Fruit fly (Drosophila melanogaster): ENCODE data around the gene Efa6.

The Efa6 gene

DNA sequence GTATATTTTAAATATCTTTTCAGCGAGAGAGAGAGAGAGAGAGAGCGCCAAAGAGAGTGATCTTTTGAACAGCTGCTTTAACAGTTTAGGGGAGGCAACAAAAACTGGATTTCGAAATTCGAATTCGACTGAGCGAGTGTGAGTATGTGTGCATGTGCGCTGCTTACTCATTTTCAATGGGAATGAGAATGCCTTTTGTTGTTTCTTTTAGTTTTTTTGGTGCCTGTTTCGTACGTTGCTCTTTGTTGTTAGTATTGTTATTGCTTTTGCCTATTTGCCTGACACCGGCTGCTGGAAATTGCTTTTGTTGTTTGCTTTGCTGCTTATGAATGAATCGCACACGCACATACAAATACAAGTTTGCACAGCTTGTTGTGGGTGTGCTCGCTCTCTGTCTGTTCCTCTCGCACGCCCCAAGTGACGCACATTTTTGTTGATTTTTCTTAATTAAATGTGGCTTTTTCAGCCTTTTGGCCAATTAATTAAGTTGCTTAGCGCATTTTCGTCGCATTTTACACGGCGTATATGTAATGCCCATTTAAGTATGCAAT, 39.4 kb downstream of the Efa6 start (continued):
- TF ChIP-seq CG11456 (GFP tag; IDR thresholded peaks at IDR 0.05) (no peak), repo (GFP tag; optimal IDR thresholded peaks at IDR 0.05) (peak; percentile 47), CG15011 (GFP tag; optimal IDR thresholded peaks at IDR 0.05) (peak; percentile 62), CG18764 (GFP tag; optimal IDR thresholded peaks at IDR 0.05) (peak; percentile 24), CG8089 (GFP tag; optimal IDR thresholded peaks at IDR 0.05) (no peak), Ets65A (GFP tag) (no peak), CG12942 (GFP tag; optimal IDR thresholded peaks at IDR 0.05) (peak; percentile 3), CG7372 (GFP tag; IDR thresholded peaks at IDR 0.05) (no peak), klu (GFP tag; IDR thresholded peaks at IDR 0.05) (peak; percentile 40; the same call in 1 of the 2 replicates), Deaf1 (tag; optimal IDR thresholded peaks at IDR 0.05) (no peak), Hsf (GFP tag; optimal IDR thresholded peaks at IDR 0.05) (no peak), pzg (GFP tag; optimal IDR thresholded peaks at IDR 0.05) (no peak), CG6683 (GFP tag; optimal IDR thresholded peaks at IDR 0.05) (peak; percentile 59), zen (tag; optimal IDR thresholded peaks at IDR 0.05) (no peak), Dp (GFP tag; optimal IDR thresholded peaks at IDR 0.05) (no peak), zfh1 (GFP tag; IDR thresholded peaks at IDR 0.05) (peak; percentile 34; the same call in 1 of the 3 replicates), Lpt (GFP tag; optimal IDR thresholded peaks at IDR 0.05) (no peak), CG1647 (GFP tag; optimal IDR thresholded peaks at IDR 0.05) (no peak), CG2678 (tag; optimal IDR thresholded peaks at IDR 0.05) (peak; percentile 63), CG6272 (GFP tag; IDR thresholded peaks at IDR 0.05) (no peak), CG6175 (GFP tag; IDR thresholded peaks at IDR 0.05) (no peak), CG2116 (GFP tag; optimal IDR thresholded peaks at IDR 0.05) (peak; percentile 11), CG3163 (GFP tag; optimal IDR thresholded peaks at IDR 0.05) (peak; percentile 45), Nf-YA (GFP tag; IDR thresholded peaks at IDR 0.05) (peak; percentile 56; the same call in 1 of the 2 replicates), z (GFP tag; IDR thresholded peaks at IDR 0.05) (no peak), HHEX (GFP tag; optimal IDR thresholded peaks at IDR 0.05) (peak; percentile 53), pros (GFP tag; optimal IDR thresholded peaks at IDR 0.05) (peak; percentile 69), CG10209 (GFP tag; optimal IDR thresholded peaks at IDR 0.05) (peak; percentile 64), CG11560 (tag; IDR thresholded peaks at IDR 0.05) (no peak), croc (GFP tag; conservative IDR thresholded peaks at IDR 0.05) (no peak), tin (GFP tag; optimal IDR thresholded peaks at IDR 0.05) (no peak), Bgb (GFP tag; IDR thresholded peaks at IDR 0.05; ENCODE audit: partially characterized antibody) (peak; percentile 17; the same call in 1 of the 2 replicates), kah (GFP tag; optimal IDR thresholded peaks at IDR 0.05) (peak; percentile 83), chinmo (GFP tag; IDR thresholded peaks at IDR 0.05; ENCODE audit: partially characterized antibody) (peak; percentile 93; the same call in 3 of the 4 replicates), pan (optimal IDR thresholded peaks at IDR 0.05) (no peak), pan (GFP tag; optimal IDR thresholded peaks at IDR 0.05 in 1 of 2, IDR thresholded peaks at IDR 0.05 in 1 of 2) (peak in 1 of 2 experiments; percentile 36), ci (GFP tag; IDR thresholded peaks at IDR 0.05) (peak; percentile 76; the same call in 2 of the 3 replicates), sd (tag; optimal IDR thresholded peaks at IDR 0.05) (peak; percentile 75), Stat92E (GFP tag; optimal IDR thresholded peaks at IDR 0.05) (no peak), CG13123 (GFP tag; optimal IDR thresholded peaks at IDR 0.05) (no peak), bsh (GFP tag; optimal IDR thresholded peaks at IDR 0.05) (peak; percentile 35 to 92), lola (GFP tag; optimal IDR thresholded peaks at IDR 0.05) (no peak), aop (GFP tag; IDR thresholded peaks at IDR 0.05) (no peak), CG2120 (GFP tag; optimal IDR thresholded peaks at IDR 0.05) (peak; percentile 59), Scr (GFP tag; IDR thresholded peaks at IDR 0.05; ENCODE audit: partially characterized antibody) (peak; percentile 18; the same call in 1 of the 2 replicates), CG17186 (GFP tag; optimal IDR thresholded peaks at IDR 0.05) (no peak), CG34376 (GFP tag; optimal IDR thresholded peaks at IDR 0.05) (peak; percentile 66), CG15601 (tag; optimal IDR thresholded peaks at IDR 0.05) (peak; percentile 23), CG34422 (GFP tag; IDR thresholded peaks at IDR 0.05) (peak; percentile 67; the same call in 1 of the 3 replicates), pfk (GFP tag; optimal IDR thresholded peaks at IDR 0.05) (peak; percentile 52)
